Fruit fly (Drosophila melanogaster): ENCODE data around the gene CG4069.

CG4069 gene

DNA sequence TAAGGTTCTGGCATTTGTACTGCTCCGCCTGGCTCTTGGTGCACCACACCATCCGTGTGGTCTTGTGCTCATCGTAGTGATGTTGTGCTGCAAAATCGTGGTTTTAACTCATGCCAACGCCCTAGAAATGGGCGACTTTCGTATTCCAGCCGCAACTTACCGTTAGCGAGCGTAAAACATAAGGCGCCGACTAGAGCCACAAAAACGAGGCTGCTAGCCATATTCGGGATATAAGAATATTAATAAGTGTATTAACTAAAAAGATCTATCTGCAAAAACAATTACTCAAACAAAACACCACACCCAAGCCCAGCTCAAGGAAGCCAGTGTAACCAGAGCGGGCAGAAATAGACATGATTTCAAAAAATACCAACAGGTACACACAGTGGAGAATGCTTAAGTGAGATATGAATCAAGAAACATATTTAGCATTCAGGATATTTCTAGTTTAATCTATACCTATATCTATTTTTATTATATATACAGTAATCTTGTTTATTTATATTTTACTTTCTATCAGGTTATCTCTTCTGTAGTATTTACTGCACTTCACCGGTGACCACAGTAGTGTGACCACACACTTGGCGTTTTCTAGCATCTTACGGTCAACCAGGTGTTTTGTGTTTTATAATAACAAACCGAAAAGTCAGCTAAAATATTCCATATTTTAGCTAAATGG is 3.6 kb downstream of the CG4069 start, which contains the start of the genes Tsf2 and CG34242 (continued):
- TF ChIP-seq CG7786 (GFP tag; optimal IDR thresholded peaks at IDR 0.05): no peak
- peak; percentile 51 for TF ChIP-seq GATAe (GFP tag; conservative IDR thresholded peaks at IDR 0.05)
- TF ChIP-seq tin (GFP tag; optimal IDR thresholded peaks at IDR 0.05): peak; percentile 74
- peak; percentile 78 for TF ChIP-seq danr (GFP tag; IDR thresholded peaks at IDR 0.05)
- peak; percentile 83 for TF ChIP-seq stc (GFP tag; IDR thresholded peaks at IDR 0.05)
- TF ChIP-seq ase (GFP tag; IDR thresholded peaks at IDR 0.05): peak; percentile 94
- peak; percentile 77 for TF ChIP-seq sug (tag; optimal IDR thresholded peaks at IDR 0.05)
- peak; percentile 72 for TF ChIP-seq rib (GFP tag; IDR thresholded peaks at IDR 0.05)
- no peak for TF ChIP-seq seq (GFP tag; IDR thresholded peaks at IDR 0.05)
- TF ChIP-seq CG1602 (GFP tag; optimal IDR thresholded peaks at IDR 0.05): peak; percentile 3
- TF ChIP-seq CG3281 (GFP tag; optimal IDR thresholded peaks at IDR 0.05): peak; percentile 71
- TF ChIP-seq ro (GFP tag; IDR thresholded peaks at IDR 0.05): peak; percentile 89
- TF ChIP-seq stwl (tag; optimal IDR thresholded peaks at IDR 0.05): peak; percentile 58
- peak; percentile 92 for TF ChIP-seq Atf6 (GFP tag; IDR thresholded peaks at IDR 0.05)
- peak; percentile 94 for TF ChIP-seq grau (tag; optimal IDR thresholded peaks at IDR 0.05)
- TF ChIP-seq CG32772 (GFP tag; IDR thresholded peaks at IDR 0.05): peak; percentile 96
- TF ChIP-seq row (GFP tag; IDR thresholded peaks at IDR 0.05): peak; percentile 84
- peak; percentile 72 for TF ChIP-seq Fer1 (GFP tag; optimal IDR thresholded peaks at IDR 0.05)
- TF ChIP-seq CG10979 (tag; optimal IDR thresholded peaks at IDR 0.05): peak; percentile 85
- peak; percentile 52; the same call in 1 of the 2 replicates for TF ChIP-seq Doc2 (GFP tag; IDR thresholded peaks at IDR 0.05)
- peak; percentile 94 for TF ChIP-seq CG14014 (GFP tag; IDR thresholded peaks at IDR 0.05)
- no peak for TF ChIP-seq CG1792 (GFP tag; optimal IDR thresholded peaks at IDR 0.05)
- peak; percentile 90 for TF ChIP-seq CG15514 (GFP tag; optimal IDR thresholded peaks at IDR 0.05)
- TF ChIP-seq Ets65A (GFP tag): no peak
- peak; percentile 71 for TF ChIP-seq Six4 (GFP tag; optimal IDR thresholded peaks at IDR 0.05)
- no peak for TF ChIP-seq insv (GFP tag; optimal IDR thresholded peaks at IDR 0.05)
- TF ChIP-seq E2f1 (GFP tag; IDR thresholded peaks at IDR 0.05): peak; percentile 93
- TF ChIP-seq ind (GFP tag; optimal IDR thresholded peaks at IDR 0.05): peak; percentile 91
- peak; percentile 69 for TF ChIP-seq slbo (GFP tag; IDR thresholded peaks at IDR 0.05)
- peak; percentile 93 for TF ChIP-seq CG2678 (tag; optimal IDR thresholded peaks at IDR 0.05)
- TF ChIP-seq B-H2 (GFP tag; optimal IDR thresholded peaks at IDR 0.05): no peak
- peak; percentile 58 for TF ChIP-seq CG9817 (tag; optimal IDR thresholded peaks at IDR 0.05)
- peak; percentile 96 for TF ChIP-seq vvl (GFP tag; IDR thresholded peaks at IDR 0.05)
- TF ChIP-seq Tbp (GFP tag; optimal IDR thresholded peaks at IDR 0.05): no peak

DNA sequence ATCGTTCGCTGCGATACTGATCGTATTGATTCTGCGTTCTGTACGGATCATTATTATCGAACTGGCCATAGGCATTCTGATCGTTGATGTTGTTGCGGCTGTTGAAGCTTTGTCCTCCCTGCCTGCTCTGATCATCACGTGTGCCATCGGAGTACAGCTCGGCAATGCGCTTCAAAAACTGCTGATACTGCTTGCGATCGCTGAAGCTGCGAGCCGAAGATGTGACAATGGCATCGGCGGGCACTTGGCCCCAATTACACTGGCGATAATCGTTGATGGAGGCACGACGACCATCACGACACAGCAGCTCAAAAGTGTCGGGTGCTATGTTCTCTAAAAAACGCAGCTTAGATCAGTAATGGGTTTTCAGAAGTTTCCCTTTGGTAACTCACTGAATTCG is 4.9 kb downstream of the CG4069 start:
- peak; percentile 36 for TF ChIP-seq Ets65A (GFP tag)
- TF ChIP-seq slp2 (GFP tag; optimal IDR thresholded peaks at IDR 0.05): no peak
- peak; percentile 30; the same call in 1 of the 2 replicates for TF ChIP-seq nerfin-2 (GFP tag; IDR thresholded peaks at IDR 0.05; ENCODE audit: partially characterized antibody)

DNA sequence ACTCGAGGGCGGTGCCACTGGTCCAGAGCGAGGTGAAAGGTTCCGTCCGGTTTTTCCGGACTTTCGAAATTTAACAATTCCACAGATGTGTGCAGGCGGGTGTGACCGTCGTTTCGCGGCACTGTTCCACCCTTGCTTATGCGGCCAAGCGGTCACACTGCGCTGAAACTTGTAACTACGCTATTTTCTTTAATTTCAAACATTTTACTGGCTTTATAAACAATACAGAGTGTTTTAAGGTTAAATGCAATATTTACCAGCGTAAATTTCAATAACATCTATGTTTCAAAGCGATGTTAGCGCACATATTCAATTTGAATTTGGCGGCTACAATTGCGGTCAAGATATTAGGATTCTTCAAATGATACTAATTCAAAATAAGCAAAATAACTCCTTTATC is 7.1 kb downstream of the CG4069 start, which contains the start of gene nst:
nst (minus strand) TSS at position 128 of the 400 bp plus-strand sequence.
- no peak for TF ChIP-seq Lim3 (GFP tag; IDR thresholded peaks at IDR 0.05)
- TF ChIP-seq CG16813 (GFP tag; IDR thresholded peaks at IDR 0.05; ENCODE audit: partially characterized antibody): no peak
- no peak for TF ChIP-seq CG12769 (tag; optimal IDR thresholded peaks at IDR 0.05)
- TF ChIP-seq crol (GFP tag; IDR thresholded peaks at IDR 0.05): no peak
- no peak for TF ChIP-seq wdn (GFP tag; IDR thresholded peaks at IDR 0.05)
- no peak for TF ChIP-seq ac (GFP tag; optimal IDR thresholded peaks at IDR 0.05)
- no peak for TF ChIP-seq Bdp1 (GFP tag; optimal IDR thresholded peaks at IDR 0.05)
- no peak for TF ChIP-seq CG9876 (GFP tag; optimal IDR thresholded peaks at IDR 0.05)
- TF ChIP-seq seq (GFP tag; IDR thresholded peaks at IDR 0.05): peak; percentile 27; the same call in 1 of the 2 replicates
- TF ChIP-seq dpn (GFP tag; optimal IDR thresholded peaks at IDR 0.05): no peak
- peak; percentile 80 for TF ChIP-seq gfzf (GFP tag; optimal IDR thresholded peaks at IDR 0.05)
- TF ChIP-seq en (GFP tag; optimal IDR thresholded peaks at IDR 0.05): no peak
- no peak for TF ChIP-seq bbx (GFP tag; IDR thresholded peaks at IDR 0.05; ENCODE audit: partially characterized antibody)
- no peak for TF ChIP-seq CG11093 (GFP tag; IDR thresholded peaks at IDR 0.05)
- no peak for TF ChIP-seq CG15269 (tag; optimal IDR thresholded peaks at IDR 0.05)
- no peak for TF ChIP-seq CG10366 (GFP tag; IDR thresholded peaks at IDR 0.05)
